Fruit fly (Drosophila melanogaster) whole organism, prepupa: ENCODE measurements around the gene Tre1.
A peak's percentile ranks its signal among the peaks of the same experiment; 100 is the strongest.

Source experiments
- Blimp-1 ChIP-seq: fragments of 200-800 bp; sonication (Bioruptor generic); optimal IDR thresholded peaks from 3 replicates; lab custom pipeline; 2017; ENCODE audit warnings: missing biosample characterization, missing genetic modification characterization, mild to moderate bottlenecking, moderate library complexity, missing genetic modification reagents
- CG11294 ChIP-seq: fragments of 200-800 bp; sonication (Bioruptor generic); IDR thresholded peaks from 2 replicates; pipeline ENCODE4 v1.3.6; 2022; ENCODE audit warnings: missing biosample characterization, missing genetic modification characterization
- CG11902 ChIP-seq: fragments of 200-800 bp; sonication (Bioruptor generic); optimal IDR thresholded peaks from 3 replicates; lab custom pipeline; 2016; ENCODE audit warnings: missing biosample characterization, missing genetic modification characterization
- CG15336 ChIP-seq: fragments of 200-800 bp; sonication (Bioruptor generic); IDR thresholded peaks from 2 replicates; pipeline ENCODE4 v1.3.6; 2022; ENCODE audit warnings: missing biosample characterization, missing genetic modification characterization
- CG1621 ChIP-seq: fragments of 200-800 bp; sonication (Bioruptor generic); optimal IDR thresholded peaks from 3 replicates; lab custom pipeline; 2018; ENCODE audit warnings: missing biosample characterization, mild to moderate bottlenecking, missing genetic modification characterization
- CG16779 ChIP-seq: fragments of 200-800 bp; sonication (Bioruptor generic); optimal IDR thresholded peaks from 3 replicates; lab custom pipeline; 2017; ENCODE audit warnings: missing biosample characterization, mild to moderate bottlenecking, missing genetic modification characterization
- CG3032 ChIP-seq: fragments of 200-800 bp; optimal IDR thresholded peaks from 2 replicates; lab custom pipeline; 2019; ENCODE audit warnings: missing biosample characterization, mild to moderate bottlenecking, missing genetic modification characterization, moderate library complexity
- CG31627 ChIP-seq: fragments of 200-800 bp; sonication (Bioruptor generic); optimal IDR thresholded peaks from 3 replicates; lab custom pipeline; 2016; ENCODE audit warnings: missing biosample characterization, missing genetic modification characterization
- CG32006 ChIP-seq: fragments of 200-800 bp; sonication (Bioruptor generic); optimal IDR thresholded peaks from 3 replicates; lab custom pipeline; 2017; ENCODE audit warnings: missing biosample characterization, mild to moderate bottlenecking, missing genetic modification characterization
- CG34406 ChIP-seq: fragments of 200-800 bp; sonication (Bioruptor generic); optimal IDR thresholded peaks from 3 replicates; lab custom pipeline; 2016; ENCODE audit warnings: missing biosample characterization, missing genetic modification characterization
- CG3919 ChIP-seq: fragments of 200-800 bp; sonication (Bioruptor generic); optimal IDR thresholded peaks from 3 replicates; lab custom pipeline; 2016; ENCODE audit warnings: missing biosample characterization, missing genetic modification characterization
- CG4318 ChIP-seq: fragments of 200-800 bp; sonication (Bioruptor generic); optimal IDR thresholded peaks from 3 replicates; lab custom pipeline; 2017; ENCODE audit warnings: missing biosample characterization, mild to moderate bottlenecking, missing genetic modification characterization
- CG6808 ChIP-seq: fragments of 200-800 bp; sonication (Bioruptor generic); optimal IDR thresholded peaks from 3 replicates; lab custom pipeline; 2017; ENCODE audit warnings: missing biosample characterization, missing genetic modification characterization, mild to moderate bottlenecking, moderate library complexity, missing genetic modification reagents
- CG6854 ChIP-seq: fragments of 200-800 bp; sonication (Bioruptor generic); optimal IDR thresholded peaks from 2 replicates; lab custom pipeline; 2017; ENCODE audit warnings: missing biosample characterization, mild to moderate bottlenecking, missing genetic modification characterization
- CG7368 ChIP-seq: fragments of 200-800 bp; sonication (Bioruptor generic); optimal IDR thresholded peaks from 3 replicates; lab custom pipeline; 2016; ENCODE audit warnings: missing biosample characterization, missing genetic modification characterization
- CG8119 ChIP-seq: fragments of 200-800 bp; sonication (Bioruptor generic); IDR thresholded peaks from 3 replicates; pipeline ENCODE4 v1.3.6; 2022; ENCODE audit warnings: missing biosample characterization, missing genetic modification characterization
- CG8319 ChIP-seq: fragments of 200-800 bp; sonication (Bioruptor generic); optimal IDR thresholded peaks from 3 replicates; lab custom pipeline; 2016; ENCODE audit warnings: missing biosample characterization, missing genetic modification characterization
- CG8632 ChIP-seq: fragments of 200-800 bp; sonication (Bioruptor generic); optimal IDR thresholded peaks from 3 replicates; lab custom pipeline; 2016; ENCODE audit warnings: missing biosample characterization, missing genetic modification characterization
- Eip75B ChIP-seq: fragments of 200-800 bp; sonication (Bioruptor generic); optimal IDR thresholded peaks from 3 replicates; lab custom pipeline; 2016; ENCODE audit warnings: missing biosample characterization, missing genetic modification characterization
- Eip78C ChIP-seq: fragments of 200-800 bp; sonication (Bioruptor generic); peaks from one replicate; lab custom pipeline; 2016; ENCODE audit warnings: missing biosample characterization, missing genetic modification characterization
- Ets21C ChIP-seq: fragments of 200-800 bp; sonication (Bioruptor generic); optimal IDR thresholded peaks from 3 replicates; lab custom pipeline; 2016; ENCODE audit warnings: missing biosample characterization, missing genetic modification characterization
- Ets96B ChIP-seq: fragments of 200-800 bp; optimal IDR thresholded peaks from 2 replicates; lab custom pipeline; 2019; ENCODE audit warnings: missing biosample characterization, mild to moderate bottlenecking, missing genetic modification characterization, moderate library complexity
- Gug ChIP-seq: fragments of 200-800 bp; sonication (Bioruptor generic); IDR thresholded peaks from 2 replicates; pipeline ENCODE4 v1.3.6; 2022; ENCODE audit warnings: missing biosample characterization, missing genetic modification characterization
- Hr38 ChIP-seq: sonication (Bioruptor generic); optimal IDR thresholded peaks from 2 replicates; lab custom pipeline; 2016; ENCODE audit warnings: missing biosample characterization, missing genetic modification characterization
- Hr4 ChIP-seq: fragments of 200-800 bp; sonication (Bioruptor generic); optimal IDR thresholded peaks from 3 replicates; lab custom pipeline; 2016; ENCODE audit warnings: missing biosample characterization, missing genetic modification characterization
- Lpt ChIP-seq: fragments of 200-800 bp; sonication (Bioruptor generic); optimal IDR thresholded peaks from 3 replicates; lab custom pipeline; 2016; ENCODE audit warnings: missing biosample characterization, missing genetic modification characterization
- Met ChIP-seq: fragments of 200-800 bp; sonication (Bioruptor generic); optimal IDR thresholded peaks from 3 replicates; lab custom pipeline; 2016; ENCODE audit warnings: missing biosample characterization, missing genetic modification characterization
- Sox102F ChIP-seq: fragments of 200-800 bp; sonication (Bioruptor generic); optimal IDR thresholded peaks from 2 replicates; lab custom pipeline; 2016; ENCODE audit warnings: missing biosample characterization, mild to moderate bottlenecking, missing genetic modification characterization
- Sox14 ChIP-seq: fragments of 200-800 bp; sonication (Bioruptor generic); optimal IDR thresholded peaks from 3 replicates; lab custom pipeline; 2016; ENCODE audit warnings: missing biosample characterization, missing genetic modification characterization
- Sox15 ChIP-seq: fragments of 200-800 bp; sonication (Bioruptor generic); optimal IDR thresholded peaks from 3 replicates; lab custom pipeline; 2016; ENCODE audit warnings: missing biosample characterization, missing genetic modification characterization
- achi ChIP-seq: fragments of 200-800 bp; sonication (Bioruptor generic); optimal IDR thresholded peaks from 3 replicates; lab custom pipeline; 2016; ENCODE audit warnings: missing biosample characterization, missing genetic modification characterization
- acj6 ChIP-seq: fragments of 200-800 bp; sonication (Bioruptor generic); optimal IDR thresholded peaks from 3 replicates; lab custom pipeline; 2016; ENCODE audit warnings: missing biosample characterization, missing genetic modification characterization
- cyc ChIP-seq: fragments of 200-800 bp; sonication (Bioruptor generic); optimal IDR thresholded peaks from 3 replicates; lab custom pipeline; 2016; ENCODE audit warnings: missing biosample characterization, missing genetic modification characterization
- dac ChIP-seq: fragments of 200-800 bp; sonication (Bioruptor generic); optimal IDR thresholded peaks from 2 replicates; lab custom pipeline; 2017; ENCODE audit warnings: missing biosample characterization, mild to moderate bottlenecking, missing genetic modification characterization
- dsx ChIP-seq: fragments of 200-800 bp; optimal IDR thresholded peaks from 3 replicates; lab custom pipeline; 2019; ENCODE audit warnings: missing biosample characterization, mild to moderate bottlenecking, missing genetic modification characterization, moderate library complexity; ENCODE audit not compliant: poor library complexity, severe bottlenecking
- eg ChIP-seq: fragments of 200-800 bp; sonication (Bioruptor generic); IDR thresholded peaks from 3 replicates; pipeline ENCODE4 v1.3.6; 2022; ENCODE audit warnings: missing biosample characterization, missing genetic modification characterization
- esn ChIP-seq: fragments of 200-800 bp; sonication (Bioruptor generic); optimal IDR thresholded peaks from 2 replicates; lab custom pipeline; 2016; ENCODE audit warnings: missing biosample characterization, mild to moderate bottlenecking, missing genetic modification characterization, moderate library complexity
- fd59A ChIP-seq: fragments of 200-800 bp; sonication (Bioruptor generic); optimal IDR thresholded peaks from 2 replicates; lab custom pipeline; 2017; ENCODE audit warnings: missing biosample characterization, mild to moderate bottlenecking, missing genetic modification characterization, missing genetic modification reagents
- lz ChIP-seq: fragments of 200-800 bp; sonication (Bioruptor generic); optimal IDR thresholded peaks from 3 replicates; lab custom pipeline; 2016; ENCODE audit warnings: missing biosample characterization, missing genetic modification characterization
- pdm3 ChIP-seq: fragments of 200-800 bp; sonication (Bioruptor generic); optimal IDR thresholded peaks from 3 replicates; lab custom pipeline; 2016; ENCODE audit warnings: missing biosample characterization, missing genetic modification characterization
- ss ChIP-seq, 2 experiments: fragments of 200-800 bp; sonication (Bioruptor generic); optimal IDR thresholded peaks; 2 replicates in 1 of 2; 3 replicates in 1 of 2; lab custom pipeline; 2017 to 2018; ENCODE audit warnings: mild to moderate bottlenecking in 2 of 2, missing biosample characterization in 2 of 2, missing genetic modification characterization in 2 of 2, moderate library complexity in 1 of 2
- svp ChIP-seq: fragments of 200-800 bp; sonication (Bioruptor generic); peaks from one replicate; lab custom pipeline; 2016; ENCODE audit warnings: missing biosample characterization, missing genetic modification characterization
- vri ChIP-seq: fragments of 200-800 bp; sonication (Bioruptor generic); optimal IDR thresholded peaks from 3 replicates; lab custom pipeline; 2016; ENCODE audit warnings: missing biosample characterization, mild to moderate bottlenecking, missing genetic modification characterization

The Tre1 gene

DNA sequence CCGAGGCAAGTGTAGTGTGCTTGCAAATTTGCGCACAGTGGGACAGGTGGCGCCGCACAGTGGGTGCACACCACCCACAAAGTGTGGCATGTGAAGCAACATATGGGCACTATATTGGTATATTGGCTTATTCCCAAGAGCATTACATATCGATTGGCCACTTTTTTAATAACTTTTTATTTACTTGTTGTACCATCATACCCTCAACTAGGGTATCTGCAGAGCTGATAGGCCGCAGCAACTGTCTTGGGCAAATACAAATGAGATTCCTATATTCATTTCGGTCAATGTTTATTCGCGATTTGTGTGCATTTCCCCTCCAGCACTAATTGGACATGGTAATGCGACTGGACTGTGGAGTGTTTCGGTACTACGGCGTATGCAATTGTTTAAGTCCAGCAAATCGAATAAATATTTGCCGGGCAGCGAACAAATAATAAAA is 45.0 kb upstream of the Tre1 start (continued):
- peak; percentile 89 for TF ChIP-seq CG3919 (GFP tag; lab: Kevin White, UChicago)
- peak; percentile 73 for TF ChIP-seq cyc
- peak; percentile 88 for TF ChIP-seq acj6 (GFP tag; lab: Kevin White, UChicago)
- peak; percentile 87 for TF ChIP-seq CG3032 (tag; lab: Kevin White, UChicago)
- TF ChIP-seq CG4318 (GFP tag; lab: Kevin White, UChicago): peak; percentile 89
- TF ChIP-seq dac: peak; percentile 88
- TF ChIP-seq Met (GFP tag; lab: Kevin White, UChicago): peak; percentile 65
- peak; percentile 84 for TF ChIP-seq CG11294 (GFP tag; lab: Robert Waterston, UW)
- TF ChIP-seq Sox102F (GFP tag; lab: Kevin White, UChicago): peak; percentile 51
- TF ChIP-seq CG11902 (GFP tag; lab: Kevin White, UChicago): peak; percentile 59
- peak; percentile 91 for TF ChIP-seq Lpt (GFP tag; lab: Kevin White, UChicago)
- TF ChIP-seq Ets21C (GFP tag; lab: Kevin White, UChicago): peak; percentile 46
- peak; percentile 89 for TF ChIP-seq CG8119
- peak; percentile 76 for TF ChIP-seq fd59A (GFP tag; lab: Kevin White, UChicago)
- peak; percentile 94 for TF ChIP-seq Hr4 (GFP tag; lab: Kevin White, UChicago)
- TF ChIP-seq, all 60 proteins: peak for 56

dm6 chrX:5724151-5724699 is 44.4 kb upstream of the Tre1 start:
- peak; percentile 52 for TF ChIP-seq CG6808 (GFP tag; lab: Kevin White, UChicago)
- no peak for TF ChIP-seq Sox102F (GFP tag; lab: Kevin White, UChicago)
- TF ChIP-seq cyc: no peak
- TF ChIP-seq achi (GFP tag; lab: Kevin White, UChicago): no peak
- peak; percentile 31 for TF ChIP-seq Blimp-1 (GFP tag; lab: Kevin White, UChicago)
- no peak for TF ChIP-seq vri
- TF ChIP-seq CG16779: no peak
- TF ChIP-seq CG31627 (GFP tag; lab: Kevin White, UChicago): no peak
- TF ChIP-seq Hr38 (GFP tag; lab: Kevin White, UChicago): no peak
- peak; percentile 77 for TF ChIP-seq CG1621 (tag; lab: Kevin White, UChicago)
- no peak for TF ChIP-seq CG8632 (GFP tag; lab: Kevin White, UChicago)
- no peak for TF ChIP-seq CG15336 (GFP tag; lab: Robert Waterston, UW)
- TF ChIP-seq Gug (GFP tag; lab: Robert Waterston, UW): no peak
- TF ChIP-seq Hr4 (GFP tag; lab: Kevin White, UChicago): no peak
- peak in 1 of 2 experiments; percentile 57 for TF ChIP-seq ss (GFP tag; optimal IDR thresholded peaks at IDR 0.05; lab: Kevin White, UChicago)
- TF ChIP-seq lz (GFP tag; lab: Kevin White, UChicago): no peak
- TF ChIP-seq dsx: no peak

DNA sequence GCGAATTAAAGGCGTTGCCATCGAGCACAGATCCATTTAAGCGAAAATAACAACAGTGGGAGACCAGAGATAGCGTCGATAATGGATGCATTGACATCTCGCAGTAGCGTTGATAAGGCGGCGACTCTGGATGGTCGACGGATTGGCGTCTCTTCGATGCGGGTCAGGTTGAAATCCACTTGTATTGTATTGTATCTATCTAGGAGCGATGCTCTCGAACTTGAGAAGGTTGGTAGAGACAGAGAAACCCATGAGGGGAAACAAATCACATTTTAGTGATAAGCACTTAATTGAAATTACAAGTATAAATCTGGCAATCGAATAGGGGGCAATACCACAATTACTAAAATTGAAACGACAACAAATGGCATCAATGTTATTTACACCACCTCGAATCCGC is 43.8 kb upstream of the Tre1 start:
- TF ChIP-seq CG31627 (GFP tag; lab: Kevin White, UChicago): no peak
- TF ChIP-seq Hr4 (GFP tag; lab: Kevin White, UChicago): no peak
- TF ChIP-seq Eip78C (GFP tag; lab: Kevin White, UChicago): peak; percentile 55
- TF ChIP-seq ss (GFP tag; optimal IDR thresholded peaks at IDR 0.05; lab: Kevin White, UChicago): no peak
- peak; percentile 97 for TF ChIP-seq svp (GFP tag; lab: Kevin White, UChicago)
- no peak for TF ChIP-seq CG34406 (GFP tag; lab: Kevin White, UChicago)
- TF ChIP-seq CG15336 (GFP tag; lab: Robert Waterston, UW): no peak
- no peak for TF ChIP-seq Ets21C (GFP tag; lab: Kevin White, UChicago)

dm6 chrX:5718476-5719012 is 38.8 kb upstream of the Tre1 start:
- TF ChIP-seq Sox15 (no peak), CG7368 (GFP tag; lab: Kevin White, UChicago) (no peak), acj6 (GFP tag; lab: Kevin White, UChicago) (peak; percentile 5), pdm3 (GFP tag; lab: Kevin White, UChicago) (peak; percentile 1), CG32006 (peak; percentile 33), CG6854 (GFP tag; lab: Kevin White, UChicago) (no peak), CG8119 (peak; percentile 60; the same call in 1 of the 3 replicates), CG8319 (GFP tag; lab: Kevin White, UChicago) (no peak), CG16779 (no peak), Eip75B (no peak), Ets96B (tag; lab: Kevin White, UChicago) (no peak), Hr4 (GFP tag; lab: Kevin White, UChicago) (peak; percentile 28), CG1621 (tag; lab: Kevin White, UChicago) (no peak), Sox102F (GFP tag; lab: Kevin White, UChicago) (peak; percentile 9), CG3032 (tag; lab: Kevin White, UChicago) (no peak), eg (GFP tag; lab: Robert Waterston, UW) (peak; percentile 72), Sox14 (GFP tag; lab: Kevin White, UChicago) (no peak), lz (GFP tag; lab: Kevin White, UChicago) (no peak), fd59A (GFP tag; lab: Kevin White, UChicago) (no peak), CG31627 (GFP tag; lab: Kevin White, UChicago) (no peak), vri (peak; percentile 39), esn (GFP tag; lab: Kevin White, UChicago) (peak; percentile 22)
